Fruit fly (Drosophila melanogaster) whole organism, pupa: ENCODE measurements around the gene CG32219.

Experiments
- CG10348 ChIP-seq: fragments of 200-800 bp; sonication (Bioruptor generic); IDR thresholded peaks from 2 replicates; pipeline ENCODE4 v1.3.6; 2022; ENCODE audit warnings: missing biosample characterization, missing genetic modification characterization
- CG12605 ChIP-seq: fragments of 200-800 bp; sonication (Bioruptor generic); IDR thresholded peaks from 2 replicates; pipeline ENCODE4 v1.3.6; 2022; ENCODE audit warnings: missing biosample characterization, missing genetic modification characterization
- CG13204 ChIP-seq: fragments of 200-800 bp; sonication (Bioruptor generic); optimal IDR thresholded peaks from 2 replicates; lab custom pipeline; 2018; ENCODE audit warnings: missing biosample characterization, mild to moderate bottlenecking, missing genetic modification characterization, moderate library complexity
- CG14655 ChIP-seq: fragments of 200-800 bp; sonication (Bioruptor generic); optimal IDR thresholded peaks from 3 replicates; lab custom pipeline; 2017; ENCODE audit warnings: mild to moderate bottlenecking, missing biosample characterization, missing genetic modification reagents, missing genetic modification characterization
- CG15710 ChIP-seq: fragments of 200-800 bp; sonication (Bioruptor generic); optimal IDR thresholded peaks from 2 replicates; lab custom pipeline; 2018; ENCODE audit warnings: missing biosample characterization, mild to moderate bottlenecking, missing genetic modification characterization, moderate library complexity
- CG17806 ChIP-seq: fragments of 200-800 bp; sonication (Bioruptor generic); optimal IDR thresholded peaks from 2 replicates; lab custom pipeline; 2018; ENCODE audit warnings: missing biosample characterization, mild to moderate bottlenecking, missing genetic modification characterization, moderate library complexity
- CG32121 ChIP-seq: fragments of 200-800 bp; sonication (Bioruptor generic); IDR thresholded peaks from 2 replicates; pipeline ENCODE4 v1.3.6; 2022; ENCODE audit warnings: missing biosample characterization, missing genetic modification characterization
- CG34367 ChIP-seq: fragments of 200-800 bp; sonication (Bioruptor generic); optimal IDR thresholded peaks from 2 replicates; lab custom pipeline; 2018; ENCODE audit warnings: missing biosample characterization, mild to moderate bottlenecking, missing genetic modification characterization
- CG4496 ChIP-seq: fragments of 200-800 bp; sonication (Bioruptor generic); IDR thresholded peaks from 3 replicates; pipeline ENCODE4 v1.3.6; 2022; ENCODE audit warnings: missing biosample characterization, missing genetic modification characterization
- CG8159 ChIP-seq: fragments of 200-800 bp; sonication (Bioruptor generic); optimal IDR thresholded peaks from 3 replicates; lab custom pipeline; 2018; ENCODE audit warnings: missing biosample characterization, mild to moderate bottlenecking, missing genetic modification characterization, moderate library complexity
- CG8301 ChIP-seq: fragments of 200-800 bp; sonication (Bioruptor generic); optimal IDR thresholded peaks from 2 replicates; lab custom pipeline; 2018; ENCODE audit warnings: missing biosample characterization, mild to moderate bottlenecking, missing genetic modification characterization
- CG9948 ChIP-seq: fragments of 200-800 bp; sonication (Bioruptor generic); optimal IDR thresholded peaks from 2 replicates; lab custom pipeline; 2018; ENCODE audit warnings: missing biosample characterization, mild to moderate bottlenecking, missing genetic modification characterization, moderate library complexity
- D1 ChIP-seq: fragments of 200-800 bp; sonication (Bioruptor generic); optimal IDR thresholded peaks from 2 replicates; lab custom pipeline; 2018; ENCODE audit warnings: missing biosample characterization, mild to moderate bottlenecking, missing genetic modification characterization, moderate library complexity
- EcR ChIP-seq: fragments of 200-800 bp; sonication (Bioruptor generic); optimal IDR thresholded peaks from 3 replicates; lab custom pipeline; 2019; ENCODE audit warnings: missing biosample characterization, missing genetic modification characterization, mild to moderate bottlenecking, moderate library complexity, missing genetic modification reagents
- Ets98B ChIP-seq: fragments of 200-800 bp; sonication (Bioruptor generic); IDR thresholded peaks from 2 replicates; pipeline ENCODE4 v1.3.6; 2022; ENCODE audit warnings: missing biosample characterization, missing genetic modification characterization
- Pif1A ChIP-seq: fragments of 200-800 bp; sonication (Bioruptor generic); optimal IDR thresholded peaks from 3 replicates; lab custom pipeline; 2016; ENCODE audit warnings: missing biosample characterization, missing genetic modification characterization
- Pif1B ChIP-seq: fragments of 200-800 bp; sonication (Bioruptor generic); optimal IDR thresholded peaks from 3 replicates; lab custom pipeline; 2016; ENCODE audit warnings: missing biosample characterization, missing genetic modification characterization
- Snoo ChIP-seq: fragments of 200-800 bp; sonication (Bioruptor generic); optimal IDR thresholded peaks from 3 replicates; lab custom pipeline; 2017; ENCODE audit warnings: missing biosample characterization, mild to moderate bottlenecking, missing genetic modification characterization, inconsistent platforms
- fd96Ca ChIP-seq: fragments of 200-800 bp; sonication (Bioruptor generic); IDR thresholded peaks from 3 replicates; pipeline ENCODE4 v1.3.6; 2022; ENCODE audit warnings: missing biosample characterization, missing genetic modification characterization
- gl ChIP-seq: fragments of 200-800 bp; sonication (Bioruptor generic); optimal IDR thresholded peaks from 2 replicates; lab custom pipeline; 2018; ENCODE audit warnings: missing biosample characterization, mild to moderate bottlenecking, missing genetic modification characterization
- rn ChIP-seq: fragments of 200-800 bp; sonication (Bioruptor generic); IDR thresholded peaks from 2 replicates; pipeline ENCODE4 v1.3.6; 2022; ENCODE audit warnings: missing biosample characterization, missing genetic modification characterization

Gene CG32219

dm6 chr3L:19908201-19909127 lies 42.5 kb downstream of the CG32219 start:
- no peak for TF ChIP-seq rn
- TF ChIP-seq EcR, result peak; percentile 18
- no peak for TF ChIP-seq CG14655 (GFP tag; lab: Kevin White, UChicago)
- no peak for TF ChIP-seq CG15710 (tag; lab: Kevin White, UChicago)
- TF ChIP-seq CG10348 (GFP tag; lab: Robert Waterston, UW), result no peak
- peak; percentile 62; the same call in 1 of the 2 replicates for TF ChIP-seq CG32121
- no peak for TF ChIP-seq CG34367 (tag; lab: Kevin White, UChicago)
- TF ChIP-seq Ets98B (GFP tag; lab: Robert Waterston, UW), result peak; percentile 28; the same call in 1 of the 2 replicates
- TF ChIP-seq CG8159 (tag; lab: Kevin White, UChicago), result no peak
- TF ChIP-seq fd96Ca (GFP tag; lab: Robert Waterston, UW), result no peak
- no peak for TF ChIP-seq Snoo (tag; lab: Kevin White, UChicago)
- no peak for TF ChIP-seq Pif1B
- no peak for TF ChIP-seq gl
- TF ChIP-seq CG13204 (GFP tag; lab: Kevin White, UChicago), result no peak
- no peak for TF ChIP-seq D1 (tag; lab: Kevin White, UChicago)
- no peak for TF ChIP-seq CG8301
- TF ChIP-seq CG17806 (tag; lab: Kevin White, UChicago), result no peak
- TF ChIP-seq Pif1A, result no peak
- TF ChIP-seq CG9948 (tag; lab: Kevin White, UChicago), result no peak
- peak; percentile 19; the same call in 1 of the 3 replicates for TF ChIP-seq CG4496 (GFP tag; lab: Robert Waterston, UW)
- TF ChIP-seq CG12605 (GFP tag; lab: Robert Waterston, UW), result peak; percentile 7; the same call in 1 of the 2 replicates

dm6 chr3L:19907706-19908070 lies 43.2 kb downstream of the CG32219 start:
- TF ChIP-seq CG4496 (GFP tag; lab: Robert Waterston, UW) (peak; percentile 29; the same call in 1 of the 3 replicates), CG34367 (tag; lab: Kevin White, UChicago) (no peak)

- TF ChIP-seq CG12605 (GFP tag; lab: Robert Waterston, UW), result no peak
- TF ChIP-seq CG34367 (tag; lab: Kevin White, UChicago), result no peak
- TF ChIP-seq Pif1A, result no peak
- TF ChIP-seq CG13204 (GFP tag; lab: Kevin White, UChicago), result no peak
- TF ChIP-seq fd96Ca (GFP tag; lab: Robert Waterston, UW), result no peak
- TF ChIP-seq CG10348 (GFP tag; lab: Robert Waterston, UW), result no peak
- TF ChIP-seq D1 (tag; lab: Kevin White, UChicago), result no peak
- TF ChIP-seq CG8301, result no peak
- no peak for TF ChIP-seq Ets98B (GFP tag; lab: Robert Waterston, UW)
- TF ChIP-seq CG15710 (tag; lab: Kevin White, UChicago), result no peak
- TF ChIP-seq, all 21 proteins: peak for 0
These were observed 43.9 kb downstream of the CG32219 start for dm6 chr3L:19906780-19907705.

- TF ChIP-seq CG12605 (GFP tag; lab: Robert Waterston, UW), result 0 out of 2 replicates have a peak, but pooled peaks have one; percentile 36
- no peak for TF ChIP-seq CG14655 (GFP tag; lab: Kevin White, UChicago)
These were observed 44.7 kb downstream of the CG32219 start for dm6 chr3L:19906148-19906752.

- no peak for TF ChIP-seq CG14655 (GFP tag; lab: Kevin White, UChicago)
- TF ChIP-seq CG12605 (GFP tag; lab: Robert Waterston, UW), result peak; percentile 11; the same call in 1 of the 2 replicates
- TF ChIP-seq CG8159 (tag; lab: Kevin White, UChicago), result peak; percentile 32
- TF ChIP-seq CG15710 (tag; lab: Kevin White, UChicago), result peak; percentile 8
- TF ChIP-seq Snoo (tag; lab: Kevin White, UChicago), result no peak
- TF ChIP-seq CG4496 (GFP tag; lab: Robert Waterston, UW), result peak; percentile 65; the same call in 2 of the 3 replicates
- peak; percentile 16 for TF ChIP-seq Pif1B
- TF ChIP-seq CG13204 (GFP tag; lab: Kevin White, UChicago), result no peak
- TF ChIP-seq rn, result no peak
- peak; percentile 41; the same call in 1 of the 3 replicates for TF ChIP-seq fd96Ca (GFP tag; lab: Robert Waterston, UW)
- TF ChIP-seq CG10348 (GFP tag; lab: Robert Waterston, UW), result no peak
- no peak for TF ChIP-seq CG9948 (tag; lab: Kevin White, UChicago)
- TF ChIP-seq Pif1A, result peak; percentile 28
- 0 out of 2 replicates have a peak, but pooled peaks have one; percentile 29 for TF ChIP-seq Ets98B (GFP tag; lab: Robert Waterston, UW)
These were observed 45.5 kb downstream of the CG32219 start for dm6 chr3L:19905427-19905826.
